Fruit fly (Drosophila melanogaster): ENCODE data around the gene CG8149.

The CG8149 gene

DNA sequence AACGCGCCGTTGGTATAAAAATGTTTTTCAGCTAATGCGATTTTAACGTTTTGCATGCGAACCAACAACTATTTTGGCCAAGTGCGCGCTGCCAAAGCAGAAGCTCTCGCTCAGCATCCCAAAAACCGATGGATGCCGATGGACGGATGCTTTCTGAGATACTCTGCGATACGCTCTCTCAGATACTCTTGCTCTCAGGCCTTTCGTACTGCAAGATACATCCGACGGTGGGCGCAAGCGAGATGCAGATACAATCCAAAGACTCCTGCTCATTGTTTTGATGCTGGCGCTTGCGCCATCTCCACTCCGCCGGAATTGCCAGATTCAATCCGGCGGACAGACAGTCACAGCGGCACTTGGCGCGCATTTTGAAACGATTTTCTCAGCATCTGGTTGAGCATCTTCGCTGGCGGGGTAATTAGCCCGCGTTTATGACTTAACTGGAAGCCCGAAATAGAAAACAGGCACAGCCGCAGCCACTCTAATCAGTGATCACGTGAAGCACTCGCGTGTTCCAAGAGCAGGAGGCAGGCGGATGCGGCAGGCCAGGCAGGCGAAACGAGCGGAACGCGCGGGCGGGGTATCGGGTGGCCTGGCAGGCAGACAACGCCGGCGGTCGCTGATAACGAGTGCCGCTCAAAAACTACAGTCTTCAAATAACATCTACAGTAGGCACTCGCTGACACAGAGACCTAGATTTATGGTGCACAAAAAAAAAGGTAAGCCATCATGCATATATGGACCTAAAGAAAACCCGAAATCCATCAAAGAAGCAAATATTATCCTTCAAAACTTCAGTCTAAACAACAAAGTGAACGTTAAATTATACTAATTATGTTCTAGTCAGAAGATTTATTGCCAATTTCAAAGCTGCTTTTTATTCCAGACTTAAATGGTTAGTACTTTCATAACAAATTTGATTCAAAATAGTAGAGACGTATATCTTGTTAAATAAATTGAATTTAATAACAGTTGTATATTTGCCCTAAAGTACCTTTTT, 10.5 kb upstream of the CG8149 start, which contains the start of gene CG16779 (continued):
- TF ChIP-seq acj6 (GFP tag; optimal IDR thresholded peaks at IDR 0.05) (peak; percentile 30), lz (GFP tag; optimal IDR thresholded peaks at IDR 0.05) (peak; percentile 42), dac (GFP tag; optimal IDR thresholded peaks at IDR 0.05) (no peak), Smox (GFP tag; optimal IDR thresholded peaks at IDR 0.05) (peak; percentile 48), Sox15 (GFP tag; optimal IDR thresholded peaks at IDR 0.05) (peak; percentile 46), vri (GFP tag; optimal IDR thresholded peaks at IDR 0.05) (no peak), Eip75B (GFP tag; optimal IDR thresholded peaks at IDR 0.05) (no peak), CG7368 (GFP tag; optimal IDR thresholded peaks at IDR 0.05) (no peak), CG6792 (GFP tag; optimal IDR thresholded peaks at IDR 0.05) (peak; percentile 29), esn (GFP tag; optimal IDR thresholded peaks at IDR 0.05) (peak; percentile 53), Sox102F (GFP tag; optimal IDR thresholded peaks at IDR 0.05) (peak; percentile 46), topi (GFP tag; optimal IDR thresholded peaks at IDR 0.05) (peak; percentile 7), Hr39 (GFP tag; optimal IDR thresholded peaks at IDR 0.05) (peak; percentile 39), CG6808 (GFP tag; optimal IDR thresholded peaks at IDR 0.05) (no peak), eg (GFP tag; IDR thresholded peaks at IDR 0.05) (no peak)

DNA sequence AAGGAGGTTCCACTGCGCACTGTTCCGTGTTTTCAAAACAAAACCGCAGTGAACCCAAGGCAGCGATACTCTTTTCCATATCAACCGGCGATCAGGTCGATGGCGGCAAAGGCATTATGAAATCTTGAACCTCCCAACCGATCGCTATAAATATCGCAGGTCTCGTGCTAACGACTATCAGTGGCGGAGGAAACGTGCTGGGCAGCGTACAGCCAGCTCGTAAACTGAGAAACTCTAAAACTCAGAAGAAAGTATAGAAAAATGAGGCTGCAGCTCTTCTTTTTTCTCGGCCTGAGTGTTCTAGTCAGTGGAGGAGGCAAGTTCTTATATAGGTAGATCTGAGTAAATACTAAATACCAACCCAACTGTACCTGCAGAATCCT, 9.8 kb upstream of the CG8149 start, which contains the start of gene phu:
Gene phu, plus strand, starts transcription at position 175 of the 383 bp plus-strand sequence.
- TF ChIP-seq CG6854 (GFP tag; optimal IDR thresholded peaks at IDR 0.05) = no peak
- peak; percentile 8 for TF ChIP-seq vri (GFP tag; optimal IDR thresholded peaks at IDR 0.05)
- peak; percentile 70 for TF ChIP-seq svp (GFP tag)

DNA sequence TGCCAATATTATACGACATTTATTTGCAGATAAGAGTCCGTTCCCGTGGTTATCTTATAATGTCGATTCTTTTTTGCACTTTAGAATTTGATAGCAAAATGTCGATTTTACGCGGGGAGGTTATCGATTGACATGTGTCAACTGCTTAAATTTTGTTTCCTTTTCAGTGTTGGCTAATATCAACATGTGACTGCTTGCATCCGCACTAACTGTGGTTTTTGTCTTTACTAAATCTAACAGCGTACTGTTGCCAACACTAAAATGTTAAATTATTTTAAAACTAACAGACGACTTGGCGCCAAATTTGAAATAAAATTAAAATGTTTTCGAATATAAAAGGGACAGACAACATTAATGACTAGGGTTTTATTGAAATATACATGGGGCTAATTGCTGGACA, 7.7 kb upstream of the CG8149 start:
- TF ChIP-seq Hr4 (GFP tag; optimal IDR thresholded peaks at IDR 0.05) (no peak), Sox14 (GFP tag; optimal IDR thresholded peaks at IDR 0.05) (peak; percentile 52), CG11902 (GFP tag; optimal IDR thresholded peaks at IDR 0.05) (no peak), OdsH (GFP tag; optimal IDR thresholded peaks at IDR 0.05) (peak; percentile 18), achi (GFP tag; optimal IDR thresholded peaks at IDR 0.05) (no peak), CG6854 (GFP tag; optimal IDR thresholded peaks at IDR 0.05) (no peak), Ets96B (tag; optimal IDR thresholded peaks at IDR 0.05) (no peak), CG10631 (GFP tag; optimal IDR thresholded peaks at IDR 0.05) (peak; percentile 19), CG9139 (GFP tag; optimal IDR thresholded peaks at IDR 0.05) (no peak), CG8119 (GFP tag; IDR thresholded peaks at IDR 0.05) (no peak), CG10669 (GFP tag; optimal IDR thresholded peaks at IDR 0.05) (no peak), acj6 (GFP tag; optimal IDR thresholded peaks at IDR 0.05) (peak; percentile 3), ss (GFP tag; optimal IDR thresholded peaks at IDR 0.05) (peak in 1 of 2 experiments; percentile 16), fd59A (GFP tag; optimal IDR thresholded peaks at IDR 0.05) (no peak), fd85E (GFP tag; optimal IDR thresholded peaks at IDR 0.05) (no peak), Met (GFP tag; optimal IDR thresholded peaks at IDR 0.05) (peak; percentile 47), Gug (GFP tag; IDR thresholded peaks at IDR 0.05) (no peak), Lpt (GFP tag; optimal IDR thresholded peaks at IDR 0.05) (no peak), CG32006 (GFP tag; optimal IDR thresholded peaks at IDR 0.05) (no peak), CG6792 (GFP tag; optimal IDR thresholded peaks at IDR 0.05) (peak; percentile 15), Hr38 (GFP tag; optimal IDR thresholded peaks at IDR 0.05) (no peak), CG1621 (tag; optimal IDR thresholded peaks at IDR 0.05) (no peak), CG7368 (GFP tag; optimal IDR thresholded peaks at IDR 0.05) (no peak), CG6808 (GFP tag; optimal IDR thresholded peaks at IDR 0.05) (no peak), Smox (GFP tag; optimal IDR thresholded peaks at IDR 0.05) (peak; percentile 39), net (GFP tag; optimal IDR thresholded peaks at IDR 0.05) (no peak), Sox102F (GFP tag; optimal IDR thresholded peaks at IDR 0.05) (no peak), CG34406 (GFP tag; optimal IDR thresholded peaks at IDR 0.05) (no peak), topi (GFP tag; optimal IDR thresholded peaks at IDR 0.05) (peak; percentile 53), CG15336 (GFP tag; IDR thresholded peaks at IDR 0.05) (no peak), Eip75B (GFP tag; optimal IDR thresholded peaks at IDR 0.05) (peak; percentile 8), fkh (GFP tag; optimal IDR thresholded peaks at IDR 0.05) (no peak), CG11294 (GFP tag; IDR thresholded peaks at IDR 0.05) (0 out of 2 replicates have a peak, but pooled peaks have one; percentile 9), CG31627 (GFP tag; optimal IDR thresholded peaks at IDR 0.05) (peak; percentile 73), CG6163 (GFP tag; IDR thresholded peaks at IDR 0.05) (no peak), CG16779 (tag; optimal IDR thresholded peaks at IDR 0.05) (no peak), dsx (GFP tag; optimal IDR thresholded peaks at IDR 0.05; ENCODE audit: poor library complexity, severe bottlenecking) (no peak)

All from whole organism, prepupa.